Fruit fly (Drosophila melanogaster) whole organism, wandering third instar larva: ENCODE data around the gene gro.

Experiments
- Abd-B ChIP-seq: fragments of >200 bp; optimal IDR thresholded peaks from 2 replicates; lab custom pipeline; 2017; ENCODE audit warnings: missing biosample characterization, missing genetic modification characterization
- CG9705 ChIP-seq: fragments of 200-800 bp; sonication (Bioruptor generic); optimal IDR thresholded peaks from 2 replicates; lab custom pipeline; 2018; ENCODE audit warnings: missing biosample characterization, mild to moderate bottlenecking, missing genetic modification characterization
- CrebA ChIP-seq: fragments of 200-800 bp; sonication (Bioruptor generic); optimal IDR thresholded peaks from 2 replicates; lab custom pipeline; 2016; ENCODE audit warnings: missing biosample characterization, mild to moderate bottlenecking, missing genetic modification characterization, borderline replicate concordance
- Dif ChIP-seq: fragments of 200-275, 200-300 bp; sonication (Bioruptor generic); optimal IDR thresholded peaks from 2 replicates; lab custom pipeline; 2018; ENCODE audit warnings: missing biosample characterization, missing genetic modification characterization; ENCODE audit not compliant: partially characterized antibody
- GATAd ChIP-seq: sonication (Bioruptor generic); optimal IDR thresholded peaks from 2 replicates; lab custom pipeline; 2016; ENCODE audit warnings: missing biosample characterization, missing genetic modification characterization
- Hnf4 ChIP-seq: fragments of 200-800 bp; sonication (Bioruptor generic); optimal IDR thresholded peaks from 2 replicates; lab custom pipeline; 2016; ENCODE audit warnings: missing biosample characterization, mild to moderate bottlenecking, missing genetic modification characterization
- Hr78 ChIP-seq: fragments of >200 bp; optimal IDR thresholded peaks from 2 replicates; lab custom pipeline; 2017; ENCODE audit warnings: missing biosample characterization, missing genetic modification characterization
- Hr83 ChIP-seq: fragments of 200-300 bp; sonication (Bioruptor generic); optimal IDR thresholded peaks from 2 replicates; lab custom pipeline; 2016; ENCODE audit warnings: missing biosample characterization, mild to moderate bottlenecking, missing genetic modification characterization, moderate library complexity; ENCODE audit not compliant: poor library complexity, severe bottlenecking
- Jra ChIP-seq: sonication (Bioruptor generic); optimal IDR thresholded peaks from 2 replicates; lab custom pipeline; 2016; ENCODE audit warnings: missing biosample characterization, missing genetic modification characterization
- Mio ChIP-seq: sonication (Bioruptor generic); optimal IDR thresholded peaks from 2 replicates; lab custom pipeline; 2016; ENCODE audit warnings: missing biosample characterization, missing genetic modification characterization
- N ChIP-seq: fragments of >200 bp; optimal IDR thresholded peaks from 2 replicates; lab custom pipeline; 2018; ENCODE audit warnings: missing biosample characterization, missing external identifiers, missing genetic modification characterization
- OdsH ChIP-seq: fragments of 200-800 bp; sonication (Bioruptor generic); optimal IDR thresholded peaks from 2 replicates; lab custom pipeline; 2016; ENCODE audit warnings: missing biosample characterization, mild to moderate bottlenecking, missing genetic modification characterization
- Rel ChIP-seq, 2 experiments: fragments of 200-800 bp; sonication (Bioruptor generic) in 1 of 2; optimal IDR thresholded peaks; 2 replicates in 1 of 2; 3 replicates in 1 of 2; lab custom pipeline; 2016 to 2019; ENCODE audit warnings: mild to moderate bottlenecking in 2 of 2, missing biosample characterization in 2 of 2, missing genetic modification characterization in 2 of 2, moderate library complexity in 1 of 2
- Sp1 ChIP-seq: fragments of 200-800 bp; sonication (Bioruptor generic); optimal IDR thresholded peaks from 3 replicates; lab custom pipeline; 2019; ENCODE audit warnings: missing biosample characterization, mild to moderate bottlenecking, missing genetic modification characterization, moderate library complexity
- Vsx2 ChIP-seq: fragments of 200-300, 225-300 bp; sonication (Bioruptor generic); optimal IDR thresholded peaks from 2 replicates; lab custom pipeline; 2018; ENCODE audit warnings: missing biosample characterization, missing genetic modification characterization; ENCODE audit not compliant: partially characterized antibody
- br ChIP-seq: fragments of 200-800 bp; sonication (Bioruptor generic); optimal IDR thresholded peaks from 2 replicates; lab custom pipeline; 2016; ENCODE audit warnings: missing biosample characterization, missing genetic modification characterization
- brk ChIP-seq: fragments of 200-800 bp; sonication (Bioruptor generic); optimal IDR thresholded peaks from 2 replicates; lab custom pipeline; 2016; ENCODE audit warnings: missing biosample characterization, mild to moderate bottlenecking, missing genetic modification characterization
- dl ChIP-seq, 2 experiments: fragments of 175-275, 200-275 bp in 1 of 2; fragments of 200-275 bp in 1 of 2; sonication (Bioruptor generic); optimal IDR thresholded peaks; lab custom pipeline; 2018; ENCODE audit warnings: mild to moderate bottlenecking in 2 of 2, missing biosample characterization in 2 of 2, missing genetic modification characterization in 2 of 2, moderate library complexity in 2 of 2; ENCODE audit not compliant: partially characterized antibody in 2 of 2, insufficient read depth in 1 of 2
- dmrt93B ChIP-seq: fragments of 200-800 bp; sonication (Bioruptor generic); optimal IDR thresholded peaks from 2 replicates; lab custom pipeline; 2018; ENCODE audit warnings: missing biosample characterization, mild to moderate bottlenecking, missing genetic modification characterization
- dsf ChIP-seq: sonication (Bioruptor generic); optimal IDR thresholded peaks from 2 replicates; lab custom pipeline; 2016; ENCODE audit warnings: missing biosample characterization, missing genetic modification characterization, borderline replicate concordance
- foxo ChIP-seq, 2 experiments: fragments of 200-800 bp; sonication (Bioruptor generic); optimal IDR thresholded peaks; 2 replicates in 1 of 2; 3 replicates in 1 of 2; lab custom pipeline; 2016 to 2017; ENCODE audit warnings: missing biosample characterization in 2 of 2, missing genetic modification characterization in 2 of 2
- fru ChIP-seq: fragments of 200-800 bp; sonication (Bioruptor generic); optimal IDR thresholded peaks from 3 replicates; lab custom pipeline; 2016; ENCODE audit warnings: missing biosample characterization, mild to moderate bottlenecking, missing genetic modification characterization
- h ChIP-seq: fragments of 200-800 bp; sonication (Bioruptor generic); optimal IDR thresholded peaks from 3 replicates; lab custom pipeline; 2016; ENCODE audit warnings: missing biosample characterization, mild to moderate bottlenecking, missing genetic modification characterization
- jim ChIP-seq: fragments of 175-275, 200-325 bp; sonication (Bioruptor generic); optimal IDR thresholded peaks from 2 replicates; lab custom pipeline; 2016; ENCODE audit warnings: missing biosample characterization, mild to moderate bottlenecking, missing genetic modification characterization
- lola ChIP-seq: fragments of >200 bp; optimal IDR thresholded peaks from 2 replicates; lab custom pipeline; 2017; ENCODE audit warnings: missing biosample characterization, missing genetic modification characterization
- psq ChIP-seq: fragments of 200-800 bp; sonication (Bioruptor generic); optimal IDR thresholded peaks from 3 replicates; lab custom pipeline; 2017; ENCODE audit warnings: missing biosample characterization, mild to moderate bottlenecking, missing genetic modification characterization, moderate library complexity
- rgr ChIP-seq: fragments of 200-800 bp; sonication (Bioruptor generic); optimal IDR thresholded peaks from 3 replicates; lab custom pipeline; 2016; ENCODE audit warnings: missing biosample characterization, mild to moderate bottlenecking, missing genetic modification characterization
- sv ChIP-seq: fragments of 200-800 bp; sonication (Bioruptor generic); optimal IDR thresholded peaks from 3 replicates; lab custom pipeline; 2016; ENCODE audit warnings: missing biosample characterization, missing genetic modification characterization
- usp ChIP-seq: fragments of >200 bp; optimal IDR thresholded peaks from 2 replicates; lab custom pipeline; 2017; ENCODE audit warnings: missing biosample characterization, missing genetic modification characterization
- woc ChIP-seq: sonication (Bioruptor generic); optimal IDR thresholded peaks from 2 replicates; lab custom pipeline; 2016; ENCODE audit warnings: missing biosample characterization, mild to moderate bottlenecking, missing genetic modification characterization

Gene gro

DNA sequence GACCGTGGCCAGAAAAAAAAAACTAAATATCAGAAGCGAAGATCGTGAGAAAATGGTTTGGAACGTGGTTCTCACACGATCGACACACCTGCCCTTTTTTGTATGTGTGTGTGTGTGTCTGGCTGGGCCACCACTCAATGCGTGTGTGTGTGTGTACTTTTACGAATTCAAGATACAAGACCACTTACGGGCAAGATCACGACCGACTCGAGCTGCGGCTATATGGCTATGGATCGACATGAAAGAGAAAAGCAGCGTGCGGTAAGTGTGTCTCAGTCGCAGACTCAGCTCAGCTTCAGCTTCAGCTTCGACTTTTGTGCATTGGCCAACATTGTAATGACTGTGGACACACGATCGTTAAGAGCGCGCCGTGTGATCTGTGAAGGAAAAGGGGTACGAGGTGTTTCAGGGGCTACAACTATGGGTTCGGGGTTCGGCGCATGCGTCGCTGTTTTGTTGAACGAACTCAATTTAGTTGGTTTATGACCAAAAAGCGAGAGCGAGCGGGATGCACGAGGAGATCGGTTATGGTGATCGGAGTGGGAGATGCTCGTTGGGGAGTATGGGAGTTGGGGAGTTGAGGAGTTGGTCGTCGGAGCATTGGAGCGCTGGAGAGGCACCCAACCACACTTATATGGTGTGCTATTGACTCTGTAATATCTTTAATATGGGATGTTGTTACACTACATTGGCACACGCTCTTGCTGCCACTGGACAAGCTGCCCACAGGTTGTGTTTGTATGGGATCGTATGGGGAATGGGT is 38.8 kb upstream of the gro start (continued):
- TF ChIP-seq Mio (GFP tag; lab: Kevin White, UChicago) (no peak), Hr78 (no peak)

DNA sequence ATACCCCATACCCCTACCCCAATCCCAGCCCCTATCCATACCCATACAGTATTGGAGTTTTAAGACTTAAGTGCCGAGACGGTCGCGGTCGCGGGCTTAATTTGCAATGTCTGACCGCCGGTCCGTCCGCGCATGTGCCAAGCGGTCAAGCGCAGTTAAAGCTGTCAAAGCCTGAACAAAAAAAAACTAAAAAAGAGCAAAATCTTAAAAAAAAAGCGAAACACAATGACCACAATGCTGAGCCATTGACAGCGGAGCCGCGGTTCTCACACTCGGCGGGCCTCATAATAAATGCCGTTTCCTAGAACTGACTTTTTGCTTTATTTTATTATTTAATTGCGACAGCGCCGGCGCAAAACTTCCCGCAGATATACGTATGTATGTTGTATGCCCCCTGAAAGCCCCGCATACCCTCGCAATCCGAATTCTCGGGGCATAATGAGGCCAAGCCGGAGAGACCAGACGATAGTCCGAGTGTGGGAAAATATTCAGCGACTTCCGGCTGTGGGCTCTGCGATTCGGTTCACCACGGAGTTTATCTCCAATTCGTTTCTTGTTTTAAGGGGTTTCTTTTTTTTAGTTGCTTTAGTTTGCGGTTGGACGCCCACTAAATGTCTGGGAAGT is 37.0 kb upstream of the gro start:
- TF ChIP-seq Hr83 (GFP tag; lab: Kevin White, UChicago) = no peak
- TF ChIP-seq br = no peak
- no peak for TF ChIP-seq Vsx2 (GFP tag; lab: Kevin White, UChicago)

- TF ChIP-seq woc (GFP tag; lab: Kevin White, UChicago) (no peak), Vsx2 (GFP tag; lab: Kevin White, UChicago) (peak; percentile 20)
- TF ChIP-seq, all 38 proteins: peak for 1
Measured at dm6 chr3R:26005619-26005977, 35.9 kb upstream of the gro start.

- TF ChIP-seq h (GFP tag; lab: Kevin White, UChicago) = peak; percentile 85
- TF ChIP-seq Hr83 (GFP tag; lab: Kevin White, UChicago) = peak; percentile 55
- TF ChIP-seq jim (GFP tag; lab: Kevin White, UChicago) = peak; percentile 68
- TF ChIP-seq brk = peak; percentile 63
- peak; percentile 32 for TF ChIP-seq Sp1
- TF ChIP-seq N = peak; percentile 30
- TF ChIP-seq GATAd (GFP tag; lab: Kevin White, UChicago) = no peak
- TF ChIP-seq dl (GFP tag; optimal IDR thresholded peaks at IDR 0.05; lab: Kevin White, UChicago; ENCODE audit: insufficient read depth in 1 of 2, partially characterized antibody in 2 of 2) = peak in 1 of 2 experiments; percentile 46
- TF ChIP-seq dsf (GFP tag; lab: Kevin White, UChicago) = no peak
- TF ChIP-seq sv (GFP tag; lab: Kevin White, UChicago) = no peak
- peak; percentile 78 for TF ChIP-seq Rel (GFP tag; optimal IDR thresholded peaks at IDR 0.05; lab: Kevin White, UChicago)
- TF ChIP-seq Rel (tag; optimal IDR thresholded peaks at IDR 0.05; lab: Kevin White, UChicago) = peak; percentile 64
- TF ChIP-seq Mio (GFP tag; lab: Kevin White, UChicago) = no peak
- TF ChIP-seq fru (GFP tag; lab: Kevin White, UChicago) = peak; percentile 53
- peak; percentile 74 for TF ChIP-seq CrebA (GFP tag; lab: Kevin White, UChicago)
- TF ChIP-seq CG9705 = no peak
- peak; percentile 36 for TF ChIP-seq Hnf4
- peak; percentile 52 for TF ChIP-seq psq
- peak; percentile 49 for TF ChIP-seq Dif (GFP tag; lab: Kevin White, UChicago)
- peak; percentile 18 for TF ChIP-seq Vsx2 (GFP tag; lab: Kevin White, UChicago)
- TF ChIP-seq lola (GFP tag; lab: Kevin White, UChicago) = no peak
- TF ChIP-seq foxo (GFP tag; optimal IDR thresholded peaks at IDR 0.05; lab: Kevin White, UChicago) = peak in 1 of 2 experiments; percentile 34
- TF ChIP-seq Jra = peak; percentile 63
Measured at dm6 chr3R:26005978-26006934, 35.3 kb upstream of the gro start.

DNA sequence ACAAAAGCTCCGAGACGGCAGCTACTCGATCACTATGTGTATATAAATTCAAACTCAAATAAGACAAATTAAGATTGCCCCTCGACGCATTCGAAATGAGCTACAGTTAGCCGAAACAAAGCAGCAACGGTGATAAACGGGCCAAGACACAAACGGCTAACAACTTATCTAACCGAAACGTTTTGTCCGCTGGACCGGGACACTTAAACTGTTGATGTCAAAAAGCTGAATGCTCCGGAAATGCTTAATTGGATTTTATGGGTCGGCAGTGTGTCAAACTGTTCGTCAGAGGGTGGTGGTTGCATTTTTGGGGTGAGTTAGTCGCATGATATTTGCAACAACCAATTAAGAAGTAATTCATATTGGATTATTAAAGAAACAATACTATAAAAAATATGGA is 34.2 kb upstream of the gro start:
- TF ChIP-seq lola (GFP tag; lab: Kevin White, UChicago) (no peak), Hnf4 (no peak), Hr83 (GFP tag; lab: Kevin White, UChicago) (no peak), Abd-B (GFP tag; lab: Kevin White, UChicago) (no peak), Hr78 (no peak), OdsH (no peak), rgr (GFP tag; lab: Kevin White, UChicago) (no peak), Mio (GFP tag; lab: Kevin White, UChicago) (no peak), usp (no peak), CrebA (GFP tag; lab: Kevin White, UChicago) (no peak), br (no peak), Vsx2 (GFP tag; lab: Kevin White, UChicago) (no peak), jim (GFP tag; lab: Kevin White, UChicago) (no peak), psq (no peak), dmrt93B (GFP tag; lab: Kevin White, UChicago) (no peak), N (no peak)
